ENCODE assay signal across 5 fruit fly cellular contexts in genomic region chrX:4560182-4560845, dm6.
A peak's percentile ranks its signal among the peaks of the same experiment; 100 is the strongest.
TF ChIP-seq lines count a peak whose summit lies in the region.

No protein-coding gene starts in this region.

- TF ChIP-seq CTCF in S2 (optimal IDR thresholded peaks at IDR 0.05; lab: Kevin White, UChicago) = peak; percentile 79
- peak; percentile 82 for TF ChIP-seq CTCF in whole organism, embryonic (GFP tag; optimal IDR thresholded peaks at IDR 0.05; lab: Kevin White, UChicago)

TF ChIP-seq in whole organism, embryonic, 481 proteins besides CTCF, POLR2A, EP300 and RAD21 (continues in another document):
- no peak for TF ChIP-seq NFAT (GFP tag; IDR thresholded peaks at IDR 0.05; lab: Robert Waterston, UW)
- TF ChIP-seq Taf1 (GFP tag; IDR thresholded peaks at IDR 0.05; lab: Robert Waterston, UW) = no peak
- peak; percentile 0 for TF ChIP-seq phol (tag; optimal IDR thresholded peaks at IDR 0.05; lab: Kevin White, UChicago)
- no peak for TF ChIP-seq CG14050 (GFP tag; IDR thresholded peaks at IDR 0.05; lab: Robert Waterston, UW)
- TF ChIP-seq mld (GFP tag; IDR thresholded peaks at IDR 0.05; lab: Robert Waterston, UW; ENCODE audit: partially characterized antibody) = no peak
- TF ChIP-seq CG1603 (tag; optimal IDR thresholded peaks at IDR 0.05; lab: Kevin White, UChicago) = peak; percentile 31
- TF ChIP-seq row (GFP tag; IDR thresholded peaks at IDR 0.05; lab: Robert Waterston, UW) = peak; percentile 14; the same call in 1 of the 3 replicates
- TF ChIP-seq crp (GFP tag; optimal IDR thresholded peaks at IDR 0.05; lab: Kevin White, UChicago) = no peak
- 0 out of 3 replicates have a peak, but pooled peaks have one; percentile 21 for TF ChIP-seq CG17361 (GFP tag; IDR thresholded peaks at IDR 0.05; lab: Robert Waterston, UW)
- TF ChIP-seq stc (GFP tag; IDR thresholded peaks at IDR 0.05; lab: Robert Waterston, UW) = no peak
- no peak for TF ChIP-seq CG6813 (GFP tag; optimal IDR thresholded peaks at IDR 0.05; lab: Kevin White, UChicago)
- TF ChIP-seq Hand (GFP tag; optimal IDR thresholded peaks at IDR 0.05; lab: Kevin White, UChicago) = no peak
- no peak for TF ChIP-seq CG17568 (GFP tag; optimal IDR thresholded peaks at IDR 0.05; lab: Kevin White, UChicago)
- TF ChIP-seq dmrt11E (tag; optimal IDR thresholded peaks at IDR 0.05; lab: Kevin White, UChicago) = peak; percentile 20
- no peak for TF ChIP-seq Adf1 (GFP tag; IDR thresholded peaks at IDR 0.05; lab: Robert Waterston, UW)
- TF ChIP-seq Med (GFP tag; lab: Kevin White, UChicago) = peak; percentile 38
- no peak for TF ChIP-seq CG10654 (GFP tag; optimal IDR thresholded peaks at IDR 0.05; lab: Kevin White, UChicago)
- TF ChIP-seq CG7556 (GFP tag; optimal IDR thresholded peaks at IDR 0.05; lab: Kevin White, UChicago) = no peak
- TF ChIP-seq hkb (optimal IDR thresholded peaks at IDR 0.05; lab: Kevin White, UChicago) = no peak
- TF ChIP-seq hkb (GFP tag; IDR thresholded peaks at IDR 0.05; lab: Robert Waterston, UW) = no peak
- TF ChIP-seq Kr (GFP tag; optimal IDR thresholded peaks at IDR 0.05; lab: Kevin White, UChicago) = peak; percentile 8
- no peak for TF ChIP-seq Dll (GFP tag; IDR thresholded peaks at IDR 0.05; lab: Robert Waterston, UW; ENCODE audit: partially characterized antibody)
- TF ChIP-seq pzg (GFP tag; optimal IDR thresholded peaks at IDR 0.05; lab: Kevin White, UChicago) = no peak

TF ChIP-seq in whole organism, prepupa, 60 proteins besides CTCF, POLR2A, EP300 and RAD21 (continues in another document):
- TF ChIP-seq Hr39 (GFP tag; optimal IDR thresholded peaks at IDR 0.05; lab: Kevin White, UChicago) (peak; percentile 55), Met (GFP tag; optimal IDR thresholded peaks at IDR 0.05; lab: Kevin White, UChicago) (peak; percentile 32), Smox (GFP tag; optimal IDR thresholded peaks at IDR 0.05; lab: Kevin White, UChicago) (peak; percentile 23), acj6 (GFP tag; optimal IDR thresholded peaks at IDR 0.05; lab: Kevin White, UChicago) (peak; percentile 1), pdm3 (GFP tag; optimal IDR thresholded peaks at IDR 0.05; lab: Kevin White, UChicago) (peak; percentile 24), achi (GFP tag; optimal IDR thresholded peaks at IDR 0.05; lab: Kevin White, UChicago) (no peak), CG10669 (GFP tag; optimal IDR thresholded peaks at IDR 0.05; lab: Kevin White, UChicago) (peak; percentile 38), CG11294 (GFP tag; IDR thresholded peaks at IDR 0.05; lab: Robert Waterston, UW) (no peak), Ets21C (GFP tag; optimal IDR thresholded peaks at IDR 0.05; lab: Kevin White, UChicago) (no peak), CG31627 (GFP tag; optimal IDR thresholded peaks at IDR 0.05; lab: Kevin White, UChicago) (peak; percentile 45), CG6854 (GFP tag; optimal IDR thresholded peaks at IDR 0.05; lab: Kevin White, UChicago) (no peak), Blimp-1 (GFP tag; optimal IDR thresholded peaks at IDR 0.05; lab: Kevin White, UChicago) (no peak), CG3919 (GFP tag; optimal IDR thresholded peaks at IDR 0.05; lab: Kevin White, UChicago) (peak; percentile 39), svp (GFP tag; lab: Kevin White, UChicago) (no peak), eg (GFP tag; IDR thresholded peaks at IDR 0.05; lab: Robert Waterston, UW) (no peak), salr (GFP tag; optimal IDR thresholded peaks at IDR 0.05; lab: Kevin White, UChicago) (peak in 1 of 2 experiments; percentile 33), fd59A (GFP tag; optimal IDR thresholded peaks at IDR 0.05; lab: Kevin White, UChicago) (peak; percentile 5), Eip75B (GFP tag; optimal IDR thresholded peaks at IDR 0.05; lab: Kevin White, UChicago) (peak; percentile 11), CG1621 (tag; optimal IDR thresholded peaks at IDR 0.05; lab: Kevin White, UChicago) (peak; percentile 12), CG6163 (GFP tag; IDR thresholded peaks at IDR 0.05; lab: Robert Waterston, UW) (0 out of 3 replicates have a peak, but pooled peaks have one; percentile 11), lz (GFP tag; optimal IDR thresholded peaks at IDR 0.05; lab: Kevin White, UChicago) (peak; percentile 41), Ets96B (tag; optimal IDR thresholded peaks at IDR 0.05; lab: Kevin White, UChicago) (peak; percentile 38), esn (GFP tag; optimal IDR thresholded peaks at IDR 0.05; lab: Kevin White, UChicago) (peak; percentile 44), CG6276 (GFP tag; optimal IDR thresholded peaks at IDR 0.05; lab: Kevin White, UChicago) (no peak)

TF ChIP-seq in whole organism, pupa, 21 proteins besides CTCF, POLR2A, EP300 and RAD21:
- peak; percentile 42 for TF ChIP-seq CG8159 (tag; optimal IDR thresholded peaks at IDR 0.05; lab: Kevin White, UChicago)
- TF ChIP-seq CG17806 (tag; optimal IDR thresholded peaks at IDR 0.05; lab: Kevin White, UChicago) = peak; percentile 27
- TF ChIP-seq CG34367 (tag; optimal IDR thresholded peaks at IDR 0.05; lab: Kevin White, UChicago) = no peak
- peak; percentile 17 for TF ChIP-seq CG15710 (tag; optimal IDR thresholded peaks at IDR 0.05; lab: Kevin White, UChicago)

TF ChIP-seq in whole organism, wandering third instar larva, 38 proteins besides CTCF, POLR2A, EP300 and RAD21:
- peak; percentile 18 for TF ChIP-seq psq (GFP tag; optimal IDR thresholded peaks at IDR 0.05; lab: Kevin White, UChicago)
- TF ChIP-seq GATAd (GFP tag; optimal IDR thresholded peaks at IDR 0.05; lab: Kevin White, UChicago) = no peak
- peak; percentile 19 for TF ChIP-seq ey (GFP tag; optimal IDR thresholded peaks at IDR 0.05; lab: Kevin White, UChicago)
- peak; percentile 31 for TF ChIP-seq rgr (GFP tag; optimal IDR thresholded peaks at IDR 0.05; lab: Kevin White, UChicago)
- TF ChIP-seq woc (GFP tag; optimal IDR thresholded peaks at IDR 0.05; lab: Kevin White, UChicago) = no peak
- peak; percentile 48 for TF ChIP-seq h (GFP tag; optimal IDR thresholded peaks at IDR 0.05; lab: Kevin White, UChicago)
- TF ChIP-seq Hnf4 (GFP tag; optimal IDR thresholded peaks at IDR 0.05; lab: Kevin White, UChicago) = no peak
- peak in 1 of 2 experiments; percentile 35 for TF ChIP-seq foxo (GFP tag; optimal IDR thresholded peaks at IDR 0.05; lab: Kevin White, UChicago)
- TF ChIP-seq dmrt93B (GFP tag; optimal IDR thresholded peaks at IDR 0.05; lab: Kevin White, UChicago) = peak; percentile 4
- no peak for TF ChIP-seq Vsx2 (GFP tag; optimal IDR thresholded peaks at IDR 0.05; lab: Kevin White, UChicago; ENCODE audit: partially characterized antibody)
- TF ChIP-seq sage (GFP tag; optimal IDR thresholded peaks at IDR 0.05; lab: Kevin White, UChicago) = no peak
- no peak for TF ChIP-seq dl (GFP tag; optimal IDR thresholded peaks at IDR 0.05; lab: Kevin White, UChicago; ENCODE audit: insufficient read depth in 1 of 2, partially characterized antibody in 2 of 2)
- TF ChIP-seq pan (optimal IDR thresholded peaks at IDR 0.05; lab: Kevin White, UChicago) = no peak
- peak; percentile 49 for TF ChIP-seq HLH106 (tag; optimal IDR thresholded peaks at IDR 0.05; lab: Kevin White, UChicago)
- TF ChIP-seq lola (GFP tag; optimal IDR thresholded peaks at IDR 0.05; lab: Kevin White, UChicago) = no peak
- peak; percentile 9 for TF ChIP-seq Sp1 (GFP tag; optimal IDR thresholded peaks at IDR 0.05; lab: Kevin White, UChicago)
- no peak for TF ChIP-seq jim (GFP tag; optimal IDR thresholded peaks at IDR 0.05; lab: Kevin White, UChicago)
- TF ChIP-seq tai (GFP tag; optimal IDR thresholded peaks at IDR 0.05; lab: Kevin White, UChicago) = no peak
- peak; percentile 36 for TF ChIP-seq fru (GFP tag; optimal IDR thresholded peaks at IDR 0.05; lab: Kevin White, UChicago)
- TF ChIP-seq OdsH (GFP tag; optimal IDR thresholded peaks at IDR 0.05; lab: Kevin White, UChicago) = no peak
- no peak for TF ChIP-seq Dfd (GFP tag; optimal IDR thresholded peaks at IDR 0.05; lab: Kevin White, UChicago)
